Worm (Caenorhabditis elegans) whole organism, L2 larva: ENCODE results near the gene M01H9.10.

Experiments used
- C34F6.9 ChIP-seq: fragments of 150-350 bp; optimal IDR thresholded peaks from 2 replicates; lab custom pipeline; 2014; ENCODE audit warnings: missing biosample characterization, missing genetic modification characterization
- F13H6.1 ChIP-seq: sonication (generic microtip); optimal IDR thresholded peaks from 2 replicates; lab custom pipeline; 2016; ENCODE audit warnings: missing genetic modification characterization, missing compliant biosample characterization
- R02D3.7 ChIP-seq: fragments of 150-350 bp; optimal IDR thresholded peaks from 2 replicates; lab custom pipeline; 2014; ENCODE audit warnings: missing biosample characterization, missing genetic modification characterization
- Y55F3AM.14 ChIP-seq: fragments of 200-800 bp; sonication (Bioruptor generic); optimal IDR thresholded peaks from 2 replicates; lab custom pipeline; 2018; ENCODE audit warnings: mild to moderate bottlenecking, missing genetic modification characterization, missing compliant biosample characterization
- ZK546.5 ChIP-seq: sonication (generic microtip); optimal IDR thresholded peaks from 2 replicates; lab custom pipeline; 2017; ENCODE audit warnings: missing biosample characterization, missing genetic modification characterization
- alr-1 ChIP-seq: fragments of 150-350 bp; optimal IDR thresholded peaks from 2 replicates; lab custom pipeline; 2014; ENCODE audit warnings: missing biosample characterization, missing genetic modification characterization
- aly-2 ChIP-seq: fragments of 150-350 bp; optimal IDR thresholded peaks from 2 replicates; lab custom pipeline; 2014; ENCODE audit warnings: missing biosample characterization, missing genetic modification characterization
- ama-1 ChIP-seq: fragments of 150-350 bp; optimal IDR thresholded peaks from 2 replicates; lab custom pipeline; 2018; ENCODE audit warnings: inconsistent platforms
- blmp-1 ChIP-seq: sonication (generic microtip); optimal IDR thresholded peaks from 2 replicates; lab custom pipeline; 2017; ENCODE audit warnings: missing genetic modification characterization, mild to moderate bottlenecking, missing compliant biosample characterization, antibody characterized with exemption, moderate library complexity; ENCODE audit not compliant: insufficient read depth
- ceh-16 ChIP-seq: fragments of 150-350 bp; optimal IDR thresholded peaks from 2 replicates; lab custom pipeline; 2014; ENCODE audit warnings: missing biosample characterization, missing genetic modification characterization
- crh-2 ChIP-seq: sonication (generic microtip); optimal IDR thresholded peaks from 2 replicates; lab custom pipeline; 2017; ENCODE audit warnings: missing biosample characterization, missing genetic modification characterization
- dmd-4 ChIP-seq: sonication (generic microtip); optimal IDR thresholded peaks from 2 replicates; lab custom pipeline; 2017; ENCODE audit warnings: missing biosample characterization, missing genetic modification characterization
- egl-27 ChIP-seq: sonication (generic microtip); optimal IDR thresholded peaks from 3 replicates; lab custom pipeline; 2017; ENCODE audit warnings: missing biosample characterization, missing genetic modification reagents, missing genetic modification characterization
- elt-1 ChIP-seq: fragments of 150-350 bp; optimal IDR thresholded peaks from 2 replicates; lab custom pipeline; 2014; ENCODE audit warnings: missing biosample characterization, missing genetic modification characterization
- elt-3 ChIP-seq: sonication (generic microtip); optimal IDR thresholded peaks from 2 replicates; lab custom pipeline; 2017; ENCODE audit warnings: missing biosample characterization, missing genetic modification characterization
- fos-1 ChIP-seq: fragments of 150-350 bp; optimal IDR thresholded peaks from 2 replicates; lab custom pipeline; 2014; ENCODE audit warnings: missing biosample characterization, missing genetic modification characterization
- gmeb-1 ChIP-seq: fragments of 150-350 bp; optimal IDR thresholded peaks from 2 replicates; lab custom pipeline; 2014; ENCODE audit warnings: missing biosample characterization, missing genetic modification characterization
- lin-11 ChIP-seq: fragments of 150-350 bp; sonication (generic microtip); optimal IDR thresholded peaks from 2 replicates; lab custom pipeline; 2014; ENCODE audit warnings: missing biosample characterization, missing genetic modification characterization, inconsistent platforms, mixed read lengths
- lin-13 ChIP-seq: fragments of 150-350 bp; optimal IDR thresholded peaks from 2 replicates; lab custom pipeline; 2014; ENCODE audit warnings: missing biosample characterization, missing genetic modification reagents, missing genetic modification characterization
- lin-39 ChIP-seq: fragments of 150-350 bp; optimal IDR thresholded peaks from 2 replicates; lab custom pipeline; 2014; ENCODE audit warnings: missing biosample characterization, missing genetic modification reagents, missing genetic modification characterization
- lsy-2 ChIP-seq, 2 experiments: fragments of 150-350 bp in 1 of 2; sonication (generic microtip) in 1 of 2; optimal IDR thresholded peaks; 2 replicates each; lab custom pipeline; 2014 to 2017; ENCODE audit warnings: missing biosample characterization in 2 of 2, missing genetic modification characterization in 2 of 2
- mab-5 ChIP-seq: fragments of 150-350 bp; optimal IDR thresholded peaks from 2 replicates; lab custom pipeline; 2014; ENCODE audit warnings: missing biosample characterization, missing genetic modification characterization
- mbf-1 ChIP-seq: sonication (generic microtip); optimal IDR thresholded peaks from 2 replicates; lab custom pipeline; 2017; ENCODE audit warnings: missing biosample characterization, missing genetic modification characterization
- mdl-1 ChIP-seq, 2 experiments: fragments of 150-350 bp in 1 of 2; sonication (generic microtip) in 1 of 2; optimal IDR thresholded peaks; 2 replicates each; lab custom pipeline; 2017; ENCODE audit warnings: missing biosample characterization in 2 of 2, missing genetic modification characterization in 2 of 2
- nhr-10 ChIP-seq: sonication (generic microtip); optimal IDR thresholded peaks from 2 replicates; lab custom pipeline; 2017; ENCODE audit warnings: missing biosample characterization, missing genetic modification characterization
- nhr-11 ChIP-seq: fragments of 150-350 bp; optimal IDR thresholded peaks from 2 replicates; lab custom pipeline; 2014; ENCODE audit warnings: missing biosample characterization, missing genetic modification characterization
- nhr-12 ChIP-seq: fragments of 150-350 bp; optimal IDR thresholded peaks from 2 replicates; lab custom pipeline; 2014; ENCODE audit warnings: missing biosample characterization, missing genetic modification characterization
- nhr-129 ChIP-seq: fragments of 150-350 bp; optimal IDR thresholded peaks from 2 replicates; lab custom pipeline; 2014; ENCODE audit warnings: missing biosample characterization, missing genetic modification characterization
- nhr-21 ChIP-seq: fragments of 150-350 bp; optimal IDR thresholded peaks from 2 replicates; lab custom pipeline; 2014; ENCODE audit warnings: missing biosample characterization, missing genetic modification characterization
- nhr-23 ChIP-seq: fragments of 150-350 bp; optimal IDR thresholded peaks from 2 replicates; lab custom pipeline; 2014; ENCODE audit warnings: missing biosample characterization, missing genetic modification reagents, missing genetic modification characterization
- nhr-25 ChIP-seq: fragments of 150-350 bp; sonication (generic microtip); optimal IDR thresholded peaks from 3 replicates; lab custom pipeline; 2014; ENCODE audit warnings: missing biosample characterization, missing genetic modification characterization
- nhr-77 ChIP-seq: fragments of 150-350 bp; optimal IDR thresholded peaks from 2 replicates; lab custom pipeline; 2014; ENCODE audit warnings: missing biosample characterization, missing genetic modification characterization
- peb-1 ChIP-seq: fragments of 150-350 bp; optimal IDR thresholded peaks from 2 replicates; lab custom pipeline; 2014; ENCODE audit warnings: missing biosample characterization, missing genetic modification characterization
- sem-4 ChIP-seq: fragments of 150-350 bp; optimal IDR thresholded peaks from 2 replicates; lab custom pipeline; 2014; ENCODE audit warnings: missing biosample characterization, missing genetic modification reagents, missing genetic modification characterization
- skn-1 ChIP-seq: sonication (generic microtip); optimal IDR thresholded peaks from 2 replicates; lab custom pipeline; 2017; ENCODE audit warnings: missing biosample characterization, missing genetic modification characterization
- sma-3 ChIP-seq: sonication (generic microtip); optimal IDR thresholded peaks from 2 replicates; lab custom pipeline; 2016; ENCODE audit warnings: missing genetic modification reagents, missing genetic modification characterization, missing compliant biosample characterization
- sma-9 ChIP-seq, 2 experiments: fragments of 150-350 bp in 1 of 2; sonication (generic microtip) in 1 of 2; optimal IDR thresholded peaks; 2 replicates each; lab custom pipeline; 2014 to 2016; ENCODE audit warnings: missing genetic modification characterization in 2 of 2, mild to moderate bottlenecking in 1 of 2, missing biosample characterization in 1 of 2, missing compliant biosample characterization in 1 of 2, missing genetic modification reagents in 1 of 2, moderate library complexity in 1 of 2
- snpc-4 ChIP-seq: fragments of 150-350 bp; optimal IDR thresholded peaks from 2 replicates; lab custom pipeline; 2014; ENCODE audit warnings: missing biosample characterization, missing genetic modification characterization
- unc-39 ChIP-seq: fragments of 150-350 bp; optimal IDR thresholded peaks from 2 replicates; lab custom pipeline; 2014; ENCODE audit warnings: missing biosample characterization, missing genetic modification characterization
- unc-55 ChIP-seq: fragments of 150-350 bp; sonication (generic microtip); optimal IDR thresholded peaks from 3 replicates; lab custom pipeline; 2014; ENCODE audit warnings: missing biosample characterization, missing genetic modification reagents, missing genetic modification characterization
- unc-62 ChIP-seq: fragments of 150-350 bp; optimal IDR thresholded peaks from 2 replicates; lab custom pipeline; 2014; ENCODE audit warnings: missing biosample characterization, missing genetic modification reagents, missing genetic modification characterization
- zag-1 ChIP-seq: fragments of 150-350 bp; optimal IDR thresholded peaks from 2 replicates; lab custom pipeline; 2014; ENCODE audit warnings: missing biosample characterization, missing genetic modification characterization
- ztf-1 ChIP-seq: fragments of 200-800 bp; sonication (Bioruptor generic); conservative IDR thresholded peaks from 2 replicates; pipeline ENCODE4 v1.3.6; 2022; ENCODE audit warnings: missing genetic modification characterization, missing compliant biosample characterization
- ztf-11 ChIP-seq: sonication (generic microtip); optimal IDR thresholded peaks from 2 replicates; lab custom pipeline; 2017; ENCODE audit warnings: missing biosample characterization, missing genetic modification characterization
- ztf-4 ChIP-seq: fragments of 150-350 bp; optimal IDR thresholded peaks from 2 replicates; lab custom pipeline; 2014; ENCODE audit warnings: missing biosample characterization, missing genetic modification characterization

The M01H9.10 gene

DNA sequence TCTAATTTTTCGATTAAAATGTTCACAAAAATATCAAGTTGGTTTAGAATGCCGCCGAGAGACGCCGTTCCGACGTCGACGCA is 32.8 kb downstream of the M01H9.10 start, which contains the start of gene chat-1:
chat-1 (plus strand) TSS at position 48 of the 83 bp plus-strand sequence.
- TF ChIP-seq ztf-1, result no peak
- TF ChIP-seq ZK546.5 (tag; lab: Kevin White, UChicago), result no peak
- TF ChIP-seq lin-11 (tag; lab: Kevin White, UChicago), result no peak
- no peak for TF ChIP-seq nhr-12 (tag; lab: Kevin White, UChicago)
- no peak for TF ChIP-seq sma-3
- TF ChIP-seq nhr-129 (tag; lab: Kevin White, UChicago), result no peak
- no peak for TF ChIP-seq ztf-11 (tag; lab: Kevin White, UChicago)
- TF ChIP-seq nhr-10 (tag; lab: Kevin White, UChicago), result no peak
- TF ChIP-seq mdl-1 (tag; optimal IDR thresholded peaks at IDR 0.05; lab: Kevin White, UChicago), result no peak
- no peak for TF ChIP-seq sma-9 (GFP tag; optimal IDR thresholded peaks at IDR 0.05; lab: Kevin White, UChicago)
- TF ChIP-seq sma-9 (tag; optimal IDR thresholded peaks at IDR 0.05; lab: Kevin White, UChicago), result no peak
- no peak for TF ChIP-seq nhr-77 (tag; lab: Kevin White, UChicago)
- TF ChIP-seq Y55F3AM.14 (GFP tag; lab: Kevin White, UChicago), result no peak
- no peak for TF ChIP-seq nhr-21

DNA sequence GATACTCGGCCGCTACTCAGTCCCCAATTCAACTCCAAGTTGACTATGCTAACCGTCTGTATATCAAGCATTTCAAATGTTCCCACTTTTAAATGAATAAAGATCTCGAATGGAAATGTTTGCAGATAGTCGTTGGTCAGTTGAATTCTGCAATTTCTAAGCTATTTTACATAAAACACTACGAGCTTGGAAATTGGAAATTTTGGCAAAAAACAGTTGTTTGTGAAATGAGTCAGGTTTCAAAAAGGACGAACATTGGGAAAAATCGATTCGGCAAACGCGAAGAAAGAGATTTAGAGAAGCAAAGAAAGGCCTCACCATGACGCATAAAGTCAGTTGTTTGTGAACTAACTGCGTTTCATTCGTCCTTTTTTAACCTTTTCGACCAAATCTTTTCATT is 33.0 kb downstream of the M01H9.10 start:
- TF ChIP-seq nhr-77 (tag; lab: Kevin White, UChicago) (no peak), egl-27 (tag; lab: Kevin White, UChicago) (no peak), nhr-11 (tag; lab: Kevin White, UChicago) (no peak), nhr-23 (no peak), unc-55 (GFP tag; lab: Kevin White, UChicago) (peak; percentile 61), R02D3.7 (no peak), ama-1 (lab: Kevin White, UChicago) (peak; percentile 71), unc-39 (tag; lab: Kevin White, UChicago) (no peak), nhr-10 (tag; lab: Kevin White, UChicago) (no peak), peb-1 (tag; lab: Kevin White, UChicago) (no peak), ztf-4 (tag; lab: Kevin White, UChicago) (peak; percentile 44), gmeb-1 (tag; lab: Kevin White, UChicago) (peak; percentile 22), crh-2 (tag; lab: Kevin White, UChicago) (peak; percentile 55), C34F6.9 (tag; lab: Kevin White, UChicago) (peak; percentile 53), skn-1 (tag; lab: Kevin White, UChicago) (no peak), mbf-1 (tag; lab: Kevin White, UChicago) (no peak), fos-1 (tag; lab: Kevin White, UChicago) (peak; percentile 85), sem-4 (tag; lab: Kevin White, UChicago) (no peak), lsy-2 (tag; optimal IDR thresholded peaks at IDR 0.05; lab: Kevin White, UChicago) (peak; percentile 25 to 81), nhr-129 (tag; lab: Kevin White, UChicago) (peak; percentile 73), ztf-1 (no peak), nhr-25 (peak; percentile 8), aly-2 (tag; lab: Kevin White, UChicago) (no peak), lin-39 (tag; lab: Kevin White, UChicago) (no peak), nhr-21 (no peak), lin-13 (GFP tag; lab: Kevin White, UChicago) (peak; percentile 53), ZK546.5 (tag; lab: Kevin White, UChicago) (peak; percentile 39), lin-11 (tag; lab: Kevin White, UChicago) (no peak), nhr-12 (tag; lab: Kevin White, UChicago) (no peak), unc-62 (GFP tag; lab: Kevin White, UChicago) (no peak), sma-3 (peak; percentile 38)

DNA sequence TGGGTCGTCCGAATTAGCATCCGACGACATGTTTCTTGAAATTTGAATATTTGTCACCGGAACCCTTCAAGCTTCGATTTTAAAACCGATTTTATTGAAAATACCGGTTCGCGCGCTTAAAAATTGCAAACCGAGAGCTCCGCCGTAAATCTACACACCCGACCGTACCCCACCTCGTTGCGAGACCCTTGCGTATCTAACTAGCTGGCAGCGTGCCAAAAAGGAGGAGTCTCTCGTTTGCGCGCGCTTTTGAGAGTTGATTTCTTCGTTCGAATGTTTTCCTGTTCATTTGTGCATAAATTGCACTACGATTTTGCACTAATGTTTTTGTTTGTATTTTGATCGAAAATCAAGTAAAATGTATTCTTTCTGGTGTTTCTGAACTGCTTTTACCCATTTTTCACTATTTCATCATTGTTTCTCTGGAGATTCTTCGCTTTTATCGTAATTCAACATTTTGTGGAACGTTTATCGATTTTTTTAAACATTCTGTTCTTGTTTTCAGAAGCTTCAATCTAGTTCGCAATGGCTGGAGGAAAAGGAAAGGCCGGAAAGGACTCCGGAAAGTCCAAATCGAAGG is 34.1 kb downstream of the M01H9.10 start, which contains the start of the genes wapl-1 and htz-1:
wapl-1 (minus strand) TSS at position 30 of the 580 bp plus-strand sequence.
htz-1 (plus strand) TSS at position 506 of the 580 bp plus-strand sequence.
- TF ChIP-seq zag-1 (tag; lab: Kevin White, UChicago) (peak; percentile 82), unc-55 (GFP tag; lab: Kevin White, UChicago) (peak; percentile 99), mbf-1 (tag; lab: Kevin White, UChicago) (no peak), skn-1 (tag; lab: Kevin White, UChicago) (peak; percentile 54), peb-1 (tag; lab: Kevin White, UChicago) (no peak), unc-39 (tag; lab: Kevin White, UChicago) (no peak), mdl-1 (tag; optimal IDR thresholded peaks at IDR 0.05; lab: Kevin White, UChicago) (peak; percentile 29 to 67), nhr-129 (tag; lab: Kevin White, UChicago) (peak; percentile 96), F13H6.1 (tag; lab: Kevin White, UChicago) (peak; percentile 96), nhr-21 (peak; percentile 94), blmp-1 (peak; percentile 72), Y55F3AM.14 (GFP tag; lab: Kevin White, UChicago) (peak; percentile 79), egl-27 (tag; lab: Kevin White, UChicago) (peak; percentile 82), sma-9 (GFP tag; optimal IDR thresholded peaks at IDR 0.05; lab: Kevin White, UChicago) (peak; percentile 97), sma-9 (tag; optimal IDR thresholded peaks at IDR 0.05; lab: Kevin White, UChicago) (no peak), unc-62 (GFP tag; lab: Kevin White, UChicago) (peak; percentile 71), snpc-4 (tag; lab: Kevin White, UChicago) (peak; percentile 82), lin-13 (GFP tag; lab: Kevin White, UChicago) (peak; percentile 97), elt-1 (tag; lab: Kevin White, UChicago) (no peak), gmeb-1 (tag; lab: Kevin White, UChicago) (peak; percentile 95), ceh-16 (tag; lab: Kevin White, UChicago) (peak; percentile 86), mab-5 (peak; percentile 85), sem-4 (tag; lab: Kevin White, UChicago) (peak; percentile 94), sma-3 (peak; percentile 97), nhr-12 (tag; lab: Kevin White, UChicago) (no peak), ztf-11 (tag; lab: Kevin White, UChicago) (no peak), crh-2 (tag; lab: Kevin White, UChicago) (peak; percentile 97), fos-1 (tag; lab: Kevin White, UChicago) (peak; percentile 91), nhr-77 (tag; lab: Kevin White, UChicago) (peak; percentile 16), dmd-4 (no peak), elt-3 (tag; lab: Kevin White, UChicago) (no peak), alr-1 (tag; lab: Kevin White, UChicago) (no peak), nhr-11 (tag; lab: Kevin White, UChicago) (no peak), nhr-23 (no peak)
